Worm (Caenorhabditis elegans): ENCODE measurements around the gene H08M01.1.

DNA sequence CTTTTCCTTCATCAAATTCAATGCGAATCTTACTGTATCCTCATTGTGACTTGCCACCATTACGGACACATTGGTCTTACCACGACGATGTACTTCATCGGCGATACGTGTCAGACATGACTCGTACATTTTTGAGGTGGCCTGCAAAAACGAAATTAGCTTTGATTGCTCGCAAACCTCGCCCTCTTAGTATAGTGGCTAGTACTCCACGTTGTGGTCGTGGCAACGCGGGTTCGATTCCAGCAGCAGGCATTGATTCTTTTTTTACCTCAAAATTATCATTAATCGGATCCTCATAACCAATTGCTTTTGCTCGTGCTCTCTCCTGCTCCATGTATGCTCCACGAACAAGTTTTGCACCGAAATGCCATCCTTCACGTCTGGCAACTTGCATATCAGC lies 33.9 kb upstream of the H08M01.1 start:
- TF ChIP-seq unc-39 (tag; optimal IDR thresholded peaks at IDR 0.05) (no peak), ces-1 (GFP tag; optimal IDR thresholded peaks at IDR 0.05) (no peak), lin-13 (tag; optimal IDR thresholded peaks at IDR 0.05) (no peak), hlh-1 (tag; optimal IDR thresholded peaks at IDR 0.05) (no peak), nhr-2 (tag; optimal IDR thresholded peaks at IDR 0.05) (no peak), mab-5 (tag; optimal IDR thresholded peaks at IDR 0.05) (no peak), flh-1 (GFP tag; optimal IDR thresholded peaks at IDR 0.05) (no peak), ham-2 (GFP tag; optimal IDR thresholded peaks at IDR 0.05) (no peak), unc-62 (GFP tag; optimal IDR thresholded peaks at IDR 0.05) (no peak), pha-4 (tag; optimal IDR thresholded peaks at IDR 0.05) (no peak), ceh-43 (GFP tag; optimal IDR thresholded peaks at IDR 0.05) (no peak), elt-1 (tag; optimal IDR thresholded peaks at IDR 0.05; ENCODE audit: borderline replicate concordance, insufficient read depth) (no peak), sptf-1 (tag; optimal IDR thresholded peaks at IDR 0.05) (no peak)

Data from whole organism, mixed stage, embryonic.